Fruit fly (Drosophila melanogaster) whole organism, embryonic: ENCODE measurements around the gene Snx1.

Source experiments
- Abd-B ChIP-seq: fragments of 200-800 bp; sonication (Bioruptor generic); optimal IDR thresholded peaks from 2 replicates; lab custom pipeline; 2018; ENCODE audit warnings: missing biosample characterization, mild to moderate bottlenecking, missing genetic modification characterization, moderate library complexity
- CG1024 ChIP-seq: fragments of 200-800 bp; sonication (Bioruptor generic); IDR thresholded peaks from 2 replicates; pipeline ENCODE4 v1.3.6; 2022; ENCODE audit warnings: missing biosample characterization, missing genetic modification characterization
- CG11247 ChIP-seq: fragments of 200-800 bp; sonication (Bioruptor generic); IDR thresholded peaks from 2 replicates; pipeline ENCODE4 v1.3.6; 2022; ENCODE audit warnings: missing biosample characterization, missing genetic modification characterization
- CG11456 ChIP-seq: fragments of 200-800 bp; sonication (Bioruptor generic); IDR thresholded peaks from 3 replicates; pipeline ENCODE4 v1.3.6; 2022; ENCODE audit warnings: missing biosample characterization, missing genetic modification characterization
- CG11560 ChIP-seq: fragments of 200-800 bp; sonication (Bioruptor generic); IDR thresholded peaks from 3 replicates; pipeline ENCODE4 v1.3.6; 2022; ENCODE audit warnings: missing biosample characterization, missing genetic modification characterization
- CG12071 ChIP-seq: fragments of 200-800 bp; sonication (Bioruptor generic); optimal IDR thresholded peaks from 3 replicates; lab custom pipeline; 2018; ENCODE audit warnings: missing biosample characterization, mild to moderate bottlenecking, missing genetic modification characterization
- CG12769 ChIP-seq: fragments of 200-800 bp; sonication (Bioruptor generic); optimal IDR thresholded peaks from 2 replicates; lab custom pipeline; 2019; ENCODE audit warnings: missing biosample characterization, mild to moderate bottlenecking, missing genetic modification characterization, moderate library complexity
- CG12942 ChIP-seq: fragments of 200-800 bp; sonication (Bioruptor generic); optimal IDR thresholded peaks from 3 replicates; lab custom pipeline; 2016; ENCODE audit warnings: missing biosample characterization, missing genetic modification characterization
- CG13775 ChIP-seq: fragments of 200-800 bp; sonication (Bioruptor generic); optimal IDR thresholded peaks from 3 replicates; lab custom pipeline; 2017; ENCODE audit warnings: missing biosample characterization, mild to moderate bottlenecking, missing genetic modification characterization
- CG14667 ChIP-seq: fragments of 200-800 bp; sonication (Bioruptor generic); IDR thresholded peaks from 2 replicates; pipeline ENCODE4 v1.3.6; 2022; ENCODE audit warnings: missing biosample characterization, missing genetic modification characterization
- CG14710 ChIP-seq: fragments of 200-800 bp; sonication (Bioruptor generic); optimal IDR thresholded peaks from 3 replicates; lab custom pipeline; 2019; ENCODE audit warnings: missing biosample characterization, mild to moderate bottlenecking, missing genetic modification characterization, moderate library complexity
- CG1647 ChIP-seq: fragments of 200-800 bp; sonication (Bioruptor generic); optimal IDR thresholded peaks from 3 replicates; lab custom pipeline; 2016; ENCODE audit warnings: missing biosample characterization, missing genetic modification characterization
- CG17568 ChIP-seq: fragments of 200-800 bp; sonication (Bioruptor generic); optimal IDR thresholded peaks from 2 replicates; lab custom pipeline; 2018; ENCODE audit warnings: missing biosample characterization, mild to moderate bottlenecking, missing genetic modification characterization, moderate library complexity
- CG18619 ChIP-seq: fragments of 200-800 bp; sonication (Bioruptor generic); optimal IDR thresholded peaks from 3 replicates; lab custom pipeline; 2017; ENCODE audit warnings: missing biosample characterization, mild to moderate bottlenecking, missing genetic modification characterization
- CG2202 ChIP-seq: fragments of 200-800 bp; sonication (Bioruptor generic); optimal IDR thresholded peaks from 2 replicates; lab custom pipeline; 2018; ENCODE audit warnings: missing biosample characterization, mild to moderate bottlenecking, missing genetic modification characterization
- CG2678 ChIP-seq: fragments of 200-800 bp; sonication (Bioruptor generic); optimal IDR thresholded peaks from 3 replicates; lab custom pipeline; 2019; ENCODE audit warnings: missing biosample characterization, mild to moderate bottlenecking, missing genetic modification characterization, moderate library complexity
- CG30403 ChIP-seq: fragments of 200-800 bp; sonication (Bioruptor generic); optimal IDR thresholded peaks from 3 replicates; lab custom pipeline; 2016; ENCODE audit warnings: missing biosample characterization, missing genetic modification characterization
- CG3838 ChIP-seq: fragments of 200-800 bp; sonication (Bioruptor generic); optimal IDR thresholded peaks from 3 replicates; lab custom pipeline; 2016; ENCODE audit warnings: missing biosample characterization, missing genetic modification characterization
- CG5180 ChIP-seq: fragments of 200-800 bp; sonication (Bioruptor generic); optimal IDR thresholded peaks from 3 replicates; lab custom pipeline; 2017; ENCODE audit warnings: missing biosample characterization, missing genetic modification characterization, mild to moderate bottlenecking, moderate library complexity, missing genetic modification reagents
- CG5245 ChIP-seq: fragments of 200-800 bp; sonication (Bioruptor generic); optimal IDR thresholded peaks from 3 replicates; lab custom pipeline; 2016; ENCODE audit warnings: missing biosample characterization, missing genetic modification characterization
- CG7372 ChIP-seq: fragments of 200-800 bp; sonication (Bioruptor generic); IDR thresholded peaks from 2 replicates; pipeline ENCODE4 v1.3.6; 2022; ENCODE audit warnings: missing biosample characterization, missing genetic modification characterization
- CG7839 ChIP-seq: fragments of 200-800 bp; sonication (Bioruptor generic); optimal IDR thresholded peaks from 3 replicates; lab custom pipeline; 2018; ENCODE audit warnings: missing biosample characterization, mild to moderate bottlenecking, missing genetic modification characterization, moderate library complexity
- CG8944 ChIP-seq: fragments of 200-800 bp; sonication (Bioruptor generic); optimal IDR thresholded peaks from 3 replicates; lab custom pipeline; 2016; ENCODE audit warnings: missing biosample characterization, missing genetic modification characterization
- CoRest ChIP-seq: fragments of 200-800 bp; sonication (Bioruptor generic); optimal IDR thresholded peaks from 3 replicates; lab custom pipeline; 2018; ENCODE audit warnings: missing biosample characterization, mild to moderate bottlenecking, missing genetic modification characterization, moderate library complexity
- Eip74EF ChIP-seq, 2 experiments: fragments of 200-800 bp in 1 of 2; fragments of >200 bp in 1 of 2; sonication (Bioruptor generic) in 1 of 2; optimal IDR thresholded peaks; 2 replicates each; lab custom pipeline; 2017 to 2019; ENCODE audit warnings: missing biosample characterization in 2 of 2, missing genetic modification characterization in 2 of 2, mild to moderate bottlenecking in 1 of 2, moderate library complexity in 1 of 2
- HLH3B ChIP-seq: fragments of 200-800 bp; sonication (Bioruptor generic); IDR thresholded peaks from 2 replicates; pipeline ENCODE4 v1.3.6; 2022; ENCODE audit warnings: missing biosample characterization, missing genetic modification characterization
- HLHmδ ChIP-seq: fragments of 200-800 bp; sonication (Bioruptor generic); optimal IDR thresholded peaks from 2 replicates; lab custom pipeline; 2018; ENCODE audit warnings: missing biosample characterization, mild to moderate bottlenecking, missing genetic modification characterization, moderate library complexity
- Lpt ChIP-seq: fragments of >200 bp; optimal IDR thresholded peaks from 2 replicates; lab custom pipeline; 2018; ENCODE audit warnings: missing biosample characterization, missing genetic modification characterization
- Meics ChIP-seq: fragments of 200-800 bp; sonication (Bioruptor generic); optimal IDR thresholded peaks from 2 replicates; lab custom pipeline; 2017; ENCODE audit warnings: missing biosample characterization, mild to moderate bottlenecking, missing genetic modification characterization
- Mrtf ChIP-seq: fragments of 200-800 bp; sonication (Bioruptor generic); IDR thresholded peaks from 3 replicates; pipeline ENCODE4 v1.3.6; 2022; ENCODE audit warnings: missing biosample characterization, missing genetic modification characterization
- PHDP ChIP-seq: fragments of 200-800 bp; sonication (Bioruptor generic); optimal IDR thresholded peaks from 3 replicates; lab custom pipeline; 2018; ENCODE audit warnings: missing biosample characterization, mild to moderate bottlenecking, missing genetic modification characterization, moderate library complexity
- Side ChIP-seq: fragments of 200-800 bp; sonication (Bioruptor generic); optimal IDR thresholded peaks from 2 replicates; lab custom pipeline; 2016; ENCODE audit warnings: missing biosample characterization, missing genetic modification characterization
- Xbp1 ChIP-seq: fragments of 200-800 bp; sonication (Bioruptor generic); optimal IDR thresholded peaks from 3 replicates; lab custom pipeline; 2016; ENCODE audit warnings: missing biosample characterization, mild to moderate bottlenecking, missing genetic modification characterization
- al ChIP-seq: fragments of 200-800 bp; sonication (Bioruptor generic); IDR thresholded peaks from 2 replicates; pipeline ENCODE4 v1.3.6; 2022; ENCODE audit warnings: missing biosample characterization, missing genetic modification characterization
- ase ChIP-seq: fragments of 200-800 bp; sonication (Bioruptor generic); IDR thresholded peaks from 3 replicates; pipeline ENCODE4 v1.3.6; 2022; ENCODE audit warnings: missing biosample characterization, missing genetic modification characterization
- ci ChIP-seq: fragments of 200-800 bp; sonication (Bioruptor generic); IDR thresholded peaks from 3 replicates; pipeline ENCODE4 v1.3.6; 2022; ENCODE audit warnings: missing biosample characterization, missing genetic modification characterization
- exex ChIP-seq: fragments of 200-800 bp; sonication (Bioruptor generic); optimal IDR thresholded peaks from 4 replicates; lab custom pipeline; 2018; ENCODE audit warnings: missing biosample characterization, mild to moderate bottlenecking, missing genetic modification characterization, moderate library complexity
- gsb ChIP-seq: fragments of 200-800 bp; sonication (Bioruptor generic); IDR thresholded peaks from 2 replicates; pipeline ENCODE4 v1.3.6; 2022; ENCODE audit warnings: missing biosample characterization, missing genetic modification characterization
- her ChIP-seq: fragments of 200-800 bp; sonication (Bioruptor generic); optimal IDR thresholded peaks from 2 replicates; lab custom pipeline; 2016; ENCODE audit warnings: missing biosample characterization, missing genetic modification characterization
- jigr1 ChIP-seq: fragments of 200-800 bp; sonication (Bioruptor generic); IDR thresholded peaks from 3 replicates; pipeline ENCODE4 v1.3.6; 2022; ENCODE audit warnings: missing biosample characterization, missing genetic modification characterization
- ken ChIP-seq: fragments of 200-800 bp; sonication (Bioruptor generic); IDR thresholded peaks from 3 replicates; pipeline ENCODE4 v1.3.6; 2022; ENCODE audit warnings: missing biosample characterization, missing genetic modification characterization
- mirr ChIP-seq: fragments of 200-800 bp; sonication (Bioruptor generic); optimal IDR thresholded peaks from 3 replicates; lab custom pipeline; 2018; ENCODE audit warnings: missing biosample characterization, mild to moderate bottlenecking, missing genetic modification characterization
- nau ChIP-seq: fragments of 200-800 bp; sonication (Bioruptor generic); optimal IDR thresholded peaks from 3 replicates; lab custom pipeline; 2017; ENCODE audit warnings: missing biosample characterization, mild to moderate bottlenecking, missing genetic modification characterization, missing genetic modification reagents
- nmo ChIP-seq: fragments of 200-800 bp; sonication (Bioruptor generic); optimal IDR thresholded peaks from 2 replicates; lab custom pipeline; 2018; ENCODE audit warnings: missing biosample characterization, mild to moderate bottlenecking, missing genetic modification characterization, moderate library complexity
- repo ChIP-seq: fragments of 200-800 bp; sonication (Bioruptor generic); optimal IDR thresholded peaks from 2 replicates; lab custom pipeline; 2016; ENCODE audit warnings: missing biosample characterization, missing genetic modification characterization
- sd ChIP-seq: fragments of 200-800 bp; sonication (Bioruptor generic); optimal IDR thresholded peaks from 3 replicates; lab custom pipeline; 2018; ENCODE audit warnings: missing biosample characterization, mild to moderate bottlenecking, missing genetic modification characterization, moderate library complexity
- sim ChIP-seq: fragments of 200-800 bp; sonication (Bioruptor generic); IDR thresholded peaks from 2 replicates; pipeline ENCODE4 v1.3.6; 2022; ENCODE audit warnings: missing biosample characterization, missing genetic modification characterization
- slp2 ChIP-seq: fragments of 200-800 bp; sonication (Bioruptor generic); optimal IDR thresholded peaks from 2 replicates; lab custom pipeline; 2016; ENCODE audit warnings: missing biosample characterization, missing genetic modification characterization
- sob ChIP-seq: fragments of 200-800 bp; sonication (Bioruptor generic); IDR thresholded peaks from 2 replicates; pipeline ENCODE4 v1.3.6; 2022; ENCODE audit warnings: missing biosample characterization, missing genetic modification characterization
- ssp ChIP-seq: fragments of 200-800 bp; sonication (Bioruptor generic); IDR thresholded peaks from 2 replicates; pipeline ENCODE4 v1.3.6; 2022; ENCODE audit warnings: missing biosample characterization, missing genetic modification characterization
- ttk ChIP-seq: fragments of 200-800 bp; sonication (Bioruptor generic); IDR thresholded peaks from 2 replicates; pipeline ENCODE4 v2.1.2; 2022; ENCODE audit warnings: missing biosample characterization, missing genetic modification characterization

Gene Snx1

dm6 chr2L:3444789-3445188 is 4.7 kb upstream of the Snx1 start (continued):
- peak; percentile 22 for TF ChIP-seq PHDP (tag; lab: Kevin White, UChicago)
- peak; percentile 34 for TF ChIP-seq CG30403 (GFP tag; lab: Kevin White, UChicago)
- no peak for TF ChIP-seq Lpt (GFP tag; lab: Kevin White, UChicago)
- no peak for TF ChIP-seq HLHmδ (GFP tag; lab: Kevin White, UChicago)
- no peak for TF ChIP-seq CG2678
- peak; percentile 63 for TF ChIP-seq ci
- no peak for TF ChIP-seq nau
- TF ChIP-seq mirr = no peak
- TF ChIP-seq CG5245 (GFP tag; lab: Kevin White, UChicago) = peak; percentile 46
- no peak for TF ChIP-seq Eip74EF (GFP tag; optimal IDR thresholded peaks at IDR 0.05; lab: Kevin White, UChicago)
- TF ChIP-seq ttk (GFP tag; lab: Robert Waterston, UW) = peak; percentile 41; the same call in 1 of the 2 replicates
- no peak for TF ChIP-seq CG18619 (GFP tag; lab: Kevin White, UChicago)
- no peak for TF ChIP-seq jigr1 (GFP tag; lab: Robert Waterston, UW)
- peak; percentile 2 for TF ChIP-seq Side (GFP tag; lab: Kevin White, UChicago)
- TF ChIP-seq ase (GFP tag; lab: Robert Waterston, UW) = 0 out of 3 replicates have a peak, but pooled peaks have one; percentile 18
- TF ChIP-seq CG1647 = peak; percentile 35
- TF ChIP-seq CG12942 (GFP tag; lab: Kevin White, UChicago) = peak; percentile 60
- no peak for TF ChIP-seq CG7372 (GFP tag; lab: Robert Waterston, UW)
- peak; percentile 1 for TF ChIP-seq CG14710 (tag; lab: Kevin White, UChicago)
- peak; percentile 21 for TF ChIP-seq Meics (GFP tag; lab: Kevin White, UChicago)
- TF ChIP-seq al (GFP tag; lab: Robert Waterston, UW) = 0 out of 2 replicates have a peak, but pooled peaks have one; percentile 21
- no peak for TF ChIP-seq CG17568 (GFP tag; lab: Kevin White, UChicago)
- peak; percentile 35 for TF ChIP-seq nmo (GFP tag; lab: Kevin White, UChicago)
- peak; percentile 4 for TF ChIP-seq CG13775 (GFP tag; lab: Kevin White, UChicago)
- peak; percentile 26 for TF ChIP-seq slp2
- TF ChIP-seq Mrtf (GFP tag; lab: Robert Waterston, UW) = peak; percentile 40; the same call in 1 of the 3 replicates
- peak; percentile 44 for TF ChIP-seq CG8944 (GFP tag; lab: Kevin White, UChicago)
- TF ChIP-seq exex = no peak
- peak; percentile 35; the same call in 1 of the 3 replicates for TF ChIP-seq CG11560 (tag; lab: Robert Waterston, UW)
- no peak for TF ChIP-seq gsb
- peak; percentile 55 for TF ChIP-seq CG12769 (tag; lab: Kevin White, UChicago)
- TF ChIP-seq CG3838 (GFP tag; lab: Kevin White, UChicago) = no peak
- peak; percentile 18 for TF ChIP-seq Abd-B (GFP tag; lab: Kevin White, UChicago)
- peak; percentile 22 for TF ChIP-seq CoRest
- peak; percentile 51; the same call in 1 of the 3 replicates for TF ChIP-seq ken
- peak; percentile 33; the same call in 1 of the 2 replicates for TF ChIP-seq CG11247 (GFP tag; lab: Robert Waterston, UW)
- TF ChIP-seq Xbp1 (GFP tag; lab: Kevin White, UChicago) = peak; percentile 61
- peak; percentile 7 for TF ChIP-seq repo
- TF ChIP-seq CG7839 (tag; lab: Kevin White, UChicago) = peak; percentile 52
- TF ChIP-seq CG1024 = 0 out of 2 replicates have a peak, but pooled peaks have one; percentile 36
- TF ChIP-seq sim (GFP tag; lab: Robert Waterston, UW) = peak; percentile 39; the same call in 1 of the 2 replicates
- no peak for TF ChIP-seq sd (tag; lab: Kevin White, UChicago)
- peak; percentile 44; the same call in 1 of the 2 replicates for TF ChIP-seq CG14667
- 0 out of 2 replicates have a peak, but pooled peaks have one; percentile 28 for TF ChIP-seq ssp (GFP tag; lab: Robert Waterston, UW)
- TF ChIP-seq CG5180 (GFP tag; lab: Kevin White, UChicago) = no peak
- TF ChIP-seq her (GFP tag; lab: Kevin White, UChicago) = peak; percentile 5
- TF ChIP-seq CG12071 = no peak
- peak; percentile 49; the same call in 1 of the 2 replicates for TF ChIP-seq HLH3B (GFP tag; lab: Robert Waterston, UW)
- TF ChIP-seq CG2202 = no peak
- TF ChIP-seq sob = peak; percentile 66
- TF ChIP-seq CG11456 (GFP tag; lab: Robert Waterston, UW) = peak; percentile 60; the same call in 1 of the 3 replicates
